Fruit fly (Drosophila melanogaster): ENCODE data around the gene crb.

Gene crb

dm6 chr3R:24289768-24290349 is 5.0 kb upstream of the crb start, which contains the start of the genes CG34290 and Uck (continued):
- TF ChIP-seq CG1832 (GFP tag; optimal IDR thresholded peaks at IDR 0.05), result no peak
- TF ChIP-seq CG10267 (tag; optimal IDR thresholded peaks at IDR 0.05), result peak; percentile 71
- TF ChIP-seq CG6254 (GFP tag; optimal IDR thresholded peaks at IDR 0.05), result peak; percentile 41
- peak; percentile 73 for TF ChIP-seq Camta (GFP tag; optimal IDR thresholded peaks at IDR 0.05)
- TF ChIP-seq Bteb2 (GFP tag; optimal IDR thresholded peaks at IDR 0.05), result peak; percentile 82
- peak; percentile 77 for TF ChIP-seq MESR4 (GFP tag; optimal IDR thresholded peaks at IDR 0.05)
- no peak for TF ChIP-seq tll (GFP tag; optimal IDR thresholded peaks at IDR 0.05)
- peak; percentile 92 for TF ChIP-seq CG1233 (GFP tag; optimal IDR thresholded peaks at IDR 0.05)
- peak; percentile 39; the same call in 1 of the 2 replicates for TF ChIP-seq al (GFP tag; IDR thresholded peaks at IDR 0.05)
- TF ChIP-seq Elba2 (GFP tag; optimal IDR thresholded peaks at IDR 0.05), result no peak
- peak; percentile 75 for TF ChIP-seq CG12769 (tag; optimal IDR thresholded peaks at IDR 0.05)
- peak; percentile 48 for TF ChIP-seq oc (tag; optimal IDR thresholded peaks at IDR 0.05)
- peak; percentile 71 for TF ChIP-seq Dad (GFP tag; optimal IDR thresholded peaks at IDR 0.05)
- peak; percentile 36 for TF ChIP-seq CG4820 (GFP tag; optimal IDR thresholded peaks at IDR 0.05)
- TF ChIP-seq CG10366 (GFP tag; IDR thresholded peaks at IDR 0.05), result peak; percentile 66
- TF ChIP-seq CG2712 (tag; optimal IDR thresholded peaks at IDR 0.05), result peak; percentile 72
- peak; percentile 64 for TF ChIP-seq HLHmδ (GFP tag; optimal IDR thresholded peaks at IDR 0.05)
- peak; percentile 77 for TF ChIP-seq Doc3 (GFP tag; IDR thresholded peaks at IDR 0.05; ENCODE audit: partially characterized antibody)
- peak; percentile 79 for TF ChIP-seq CG10209 (GFP tag; optimal IDR thresholded peaks at IDR 0.05)
- no peak for TF ChIP-seq D (optimal IDR thresholded peaks at IDR 0.05)
- TF ChIP-seq D (GFP tag; optimal IDR thresholded peaks at IDR 0.05), result peak; percentile 63
- TF ChIP-seq gfzf (GFP tag; optimal IDR thresholded peaks at IDR 0.05), result peak; percentile 33
- peak; percentile 62 for TF ChIP-seq Sin3A (optimal IDR thresholded peaks at IDR 0.05)
- TF ChIP-seq eve (GFP tag; optimal IDR thresholded peaks at IDR 0.05), result no peak
- peak; percentile 82 for TF ChIP-seq Lhr (GFP tag; optimal IDR thresholded peaks at IDR 0.05)
- no peak for TF ChIP-seq CG6175 (GFP tag; IDR thresholded peaks at IDR 0.05)
- peak; percentile 84 for TF ChIP-seq CG18619 (GFP tag; optimal IDR thresholded peaks at IDR 0.05)
- TF ChIP-seq Stat92E (GFP tag; optimal IDR thresholded peaks at IDR 0.05), result peak in 1 of 3 experiments; percentile 48
- TF ChIP-seq ERR (GFP tag; optimal IDR thresholded peaks at IDR 0.05), result peak; percentile 78
- TF ChIP-seq CG18262 (tag; optimal IDR thresholded peaks at IDR 0.05), result peak; percentile 63
- peak; percentile 75; the same call in 2 of the 3 replicates for TF ChIP-seq dysf (GFP tag; IDR thresholded peaks at IDR 0.05)
- peak; percentile 44 for TF ChIP-seq pum (GFP tag; optimal IDR thresholded peaks at IDR 0.05)
- peak; percentile 81 for TF ChIP-seq nerfin-1 (tag; optimal IDR thresholded peaks at IDR 0.05)
- TF ChIP-seq sob (GFP tag; IDR thresholded peaks at IDR 0.05), result peak; percentile 82
- peak; percentile 88 for TF ChIP-seq vvl (GFP tag; IDR thresholded peaks at IDR 0.05)
- TF ChIP-seq Spps (tag; optimal IDR thresholded peaks at IDR 0.05), result peak; percentile 30
- no peak for TF ChIP-seq CG15479 (GFP tag; optimal IDR thresholded peaks at IDR 0.05)
- peak; percentile 69 for TF ChIP-seq crc (GFP tag; optimal IDR thresholded peaks at IDR 0.05)
- peak; percentile 65 for TF ChIP-seq CG31365 (tag; optimal IDR thresholded peaks at IDR 0.05)
- peak; percentile 18 for TF ChIP-seq bab2 (GFP tag; optimal IDR thresholded peaks at IDR 0.05)

dm6 chr3R:24293171-24293570 is 1.7 kb upstream of the crb start:
- TF ChIP-seq Hand (GFP tag; optimal IDR thresholded peaks at IDR 0.05) (no peak), CG11085 (GFP tag; IDR thresholded peaks at IDR 0.05) (no peak), lbe (GFP tag; optimal IDR thresholded peaks at IDR 0.05) (no peak), CG1024 (GFP tag; IDR thresholded peaks at IDR 0.05) (no peak), Dip2 (GFP tag; IDR thresholded peaks at IDR 0.05) (no peak), CG7987 (GFP tag; optimal IDR thresholded peaks at IDR 0.05) (no peak), Oaz (GFP tag; IDR thresholded peaks at IDR 0.05) (no peak), CG1647 (GFP tag; optimal IDR thresholded peaks at IDR 0.05) (no peak), Mrtf (GFP tag; IDR thresholded peaks at IDR 0.05) (no peak), PHDP (tag; optimal IDR thresholded peaks at IDR 0.05) (peak; percentile 50), Asciz (GFP tag; optimal IDR thresholded peaks at IDR 0.05) (peak; percentile 79), CG9437 (GFP tag; optimal IDR thresholded peaks at IDR 0.05) (no peak)

Data from whole organism, embryonic.